Fruit fly (Drosophila melanogaster) whole organism, embryonic: Measurements from ENCODE around the gene CG14667.
A peak's percentile ranks its signal among the peaks of the same experiment; 100 is the strongest.

Experiments
- CG10654 ChIP-seq: fragments of 200-800 bp; sonication (Bioruptor generic); optimal IDR thresholded peaks from 2 replicates; lab custom pipeline; 2016; ENCODE audit warnings: missing biosample characterization, missing genetic modification characterization
- CG10979 ChIP-seq: fragments of 200-800 bp; sonication (Bioruptor generic); optimal IDR thresholded peaks from 2 replicates; lab custom pipeline; 2018; ENCODE audit warnings: missing biosample characterization, mild to moderate bottlenecking, missing genetic modification characterization, moderate library complexity
- CG11247 ChIP-seq: fragments of 200-800 bp; sonication (Bioruptor generic); IDR thresholded peaks from 2 replicates; pipeline ENCODE4 v1.3.6; 2022; ENCODE audit warnings: missing biosample characterization, missing genetic modification characterization
- CG11560 ChIP-seq: fragments of 200-800 bp; sonication (Bioruptor generic); IDR thresholded peaks from 3 replicates; pipeline ENCODE4 v1.3.6; 2022; ENCODE audit warnings: missing biosample characterization, missing genetic modification characterization
- CG11723 ChIP-seq: fragments of 200-800 bp; sonication (Bioruptor generic); optimal IDR thresholded peaks from 2 replicates; lab custom pipeline; 2017; ENCODE audit warnings: missing biosample characterization, mild to moderate bottlenecking, missing genetic modification characterization
- CG12299 ChIP-seq: fragments of 200-800 bp; sonication (Bioruptor generic); optimal IDR thresholded peaks from 2 replicates; lab custom pipeline; 2018; ENCODE audit warnings: missing biosample characterization, mild to moderate bottlenecking, missing genetic modification characterization
- CG14965 ChIP-seq: fragments of 200-800 bp; sonication (Bioruptor generic); optimal IDR thresholded peaks from 2 replicates; lab custom pipeline; 2016; ENCODE audit warnings: missing biosample characterization, missing genetic modification characterization, borderline replicate concordance
- CG15696 ChIP-seq: fragments of 200-800 bp; sonication (Bioruptor generic); optimal IDR thresholded peaks from 2 replicates; lab custom pipeline; 2019; ENCODE audit warnings: missing biosample characterization, mild to moderate bottlenecking, missing genetic modification characterization, moderate library complexity
- CG31441 ChIP-seq: fragments of 200-800 bp; sonication (Bioruptor generic); IDR thresholded peaks from 2 replicates; pipeline ENCODE4 v1.3.6; 2022; ENCODE audit warnings: missing biosample characterization, missing genetic modification characterization
- CG5180 ChIP-seq: fragments of 200-800 bp; sonication (Bioruptor generic); optimal IDR thresholded peaks from 3 replicates; lab custom pipeline; 2017; ENCODE audit warnings: missing biosample characterization, missing genetic modification characterization, mild to moderate bottlenecking, moderate library complexity, missing genetic modification reagents
- CG5245 ChIP-seq: fragments of 200-800 bp; sonication (Bioruptor generic); optimal IDR thresholded peaks from 3 replicates; lab custom pipeline; 2016; ENCODE audit warnings: missing biosample characterization, missing genetic modification characterization
- CG6854 ChIP-seq: fragments of 200-800 bp; sonication (Bioruptor generic); optimal IDR thresholded peaks from 3 replicates; lab custom pipeline; 2017; ENCODE audit warnings: missing biosample characterization, mild to moderate bottlenecking, missing genetic modification characterization
- CG7556 ChIP-seq: fragments of 200-800 bp; sonication (Bioruptor generic); optimal IDR thresholded peaks from 2 replicates; lab custom pipeline; 2017; ENCODE audit warnings: missing biosample characterization, mild to moderate bottlenecking, missing genetic modification characterization
- CG7786 ChIP-seq: fragments of 200-800 bp; sonication (Bioruptor generic); optimal IDR thresholded peaks from 2 replicates; lab custom pipeline; 2016; ENCODE audit warnings: missing biosample characterization, missing genetic modification characterization
- CG8089 ChIP-seq: fragments of 200-800 bp; sonication (Bioruptor generic); optimal IDR thresholded peaks from 3 replicates; lab custom pipeline; 2016; ENCODE audit warnings: missing biosample characterization, missing genetic modification characterization
- CG8388 ChIP-seq: fragments of 200-800 bp; sonication (Bioruptor generic); optimal IDR thresholded peaks from 2 replicates; lab custom pipeline; 2019; ENCODE audit warnings: missing biosample characterization, mild to moderate bottlenecking, missing genetic modification characterization, moderate library complexity
- CG8478 ChIP-seq: fragments of >200 bp; optimal IDR thresholded peaks from 2 replicates; lab custom pipeline; 2018
- CG8944 ChIP-seq: fragments of 200-800 bp; sonication (Bioruptor generic); optimal IDR thresholded peaks from 3 replicates; lab custom pipeline; 2016; ENCODE audit warnings: missing biosample characterization, missing genetic modification characterization
- CG9797 ChIP-seq: fragments of 200-800 bp; sonication (Bioruptor generic); optimal IDR thresholded peaks from 3 replicates; lab custom pipeline; 2018; ENCODE audit warnings: missing biosample characterization, mild to moderate bottlenecking, missing genetic modification characterization
- CG9817 ChIP-seq: fragments of 200-800 bp; sonication (Bioruptor generic); optimal IDR thresholded peaks from 2 replicates; lab custom pipeline; 2018; ENCODE audit warnings: missing biosample characterization, mild to moderate bottlenecking, missing genetic modification characterization, moderate library complexity
- Drgx ChIP-seq: fragments of 200-800 bp; sonication (Bioruptor generic); IDR thresholded peaks from 2 replicates; pipeline ENCODE4 v1.3.6; 2022; ENCODE audit warnings: missing biosample characterization, missing genetic modification characterization
- Hr3 ChIP-seq: fragments of 200-800 bp; sonication (Bioruptor generic); optimal IDR thresholded peaks from 3 replicates; lab custom pipeline; 2016; ENCODE audit warnings: missing biosample characterization, missing genetic modification characterization
- Jarid2 ChIP-seq: fragments of 200-800 bp; sonication (Bioruptor generic); optimal IDR thresholded peaks from 3 replicates; lab custom pipeline; 2017; ENCODE audit warnings: mild to moderate bottlenecking, missing biosample characterization, missing genetic modification reagents, missing genetic modification characterization
- NfI ChIP-seq: fragments of 200-800 bp; sonication (Bioruptor generic); optimal IDR thresholded peaks from 3 replicates; lab custom pipeline; 2018; ENCODE audit warnings: missing biosample characterization, mild to moderate bottlenecking, missing genetic modification characterization, moderate library complexity
- Oaz ChIP-seq: fragments of 200-800 bp; sonication (Bioruptor generic); IDR thresholded peaks from 2 replicates; pipeline ENCODE4 v1.3.6; 2022; ENCODE audit warnings: missing biosample characterization, missing genetic modification characterization
- Poxn ChIP-seq: fragments of 200-800 bp; sonication (Bioruptor generic); IDR thresholded peaks from 2 replicates; pipeline ENCODE4 v1.3.6; 2022; ENCODE audit warnings: missing biosample characterization, missing genetic modification characterization
- Sin3A ChIP-seq: fragments of >200 bp; optimal IDR thresholded peaks from 2 replicates; lab custom pipeline; 2018
- Six4 ChIP-seq: fragments of 200-800 bp; sonication (Bioruptor generic); optimal IDR thresholded peaks from 2 replicates; lab custom pipeline; 2016; ENCODE audit warnings: missing biosample characterization, missing genetic modification characterization
- Sox100B ChIP-seq: fragments of 200-800 bp; sonication (Bioruptor generic); optimal IDR thresholded peaks from 3 replicates; lab custom pipeline; 2018; ENCODE audit warnings: missing biosample characterization, mild to moderate bottlenecking, missing genetic modification characterization
- ab ChIP-seq: fragments of 200-800 bp; sonication (Bioruptor generic); optimal IDR thresholded peaks from 2 replicates; lab custom pipeline; 2016; ENCODE audit warnings: missing biosample characterization, missing genetic modification characterization
- al ChIP-seq: fragments of 200-800 bp; sonication (Bioruptor generic); IDR thresholded peaks from 2 replicates; pipeline ENCODE4 v1.3.6; 2022; ENCODE audit warnings: missing biosample characterization, missing genetic modification characterization
- amos ChIP-seq: fragments of 200-800 bp; sonication (Bioruptor generic); IDR thresholded peaks from 2 replicates; pipeline ENCODE4 v1.3.6; 2022; ENCODE audit warnings: missing biosample characterization, missing genetic modification characterization; ENCODE audit not compliant: partially characterized antibody
- ap ChIP-seq: fragments of 200-800 bp; sonication (Bioruptor generic); IDR thresholded peaks from 2 replicates; pipeline ENCODE4 v1.3.6; 2022; ENCODE audit warnings: missing biosample characterization, missing genetic modification characterization
- ase ChIP-seq: fragments of 200-800 bp; sonication (Bioruptor generic); IDR thresholded peaks from 3 replicates; pipeline ENCODE4 v1.3.6; 2022; ENCODE audit warnings: missing biosample characterization, missing genetic modification characterization
- chinmo ChIP-seq: fragments of 200-800 bp; sonication (Bioruptor generic); IDR thresholded peaks from 4 replicates; pipeline ENCODE4 v1.3.6; 2022; ENCODE audit warnings: missing biosample characterization, missing genetic modification characterization; ENCODE audit not compliant: partially characterized antibody
- crp ChIP-seq, 2 experiments: fragments of 200-800 bp; sonication (Bioruptor generic); optimal IDR thresholded peaks; 2 replicates in 1 of 2; 3 replicates in 1 of 2; lab custom pipeline; 2017; ENCODE audit warnings: missing biosample characterization in 2 of 2, missing genetic modification characterization in 2 of 2, mild to moderate bottlenecking in 1 of 2, moderate library complexity in 1 of 2
- dimm ChIP-seq: fragments of 200-800 bp; sonication (Bioruptor generic); IDR thresholded peaks from 2 replicates; pipeline ENCODE4 v1.3.6; 2022; ENCODE audit warnings: missing biosample characterization, missing genetic modification characterization
- fd3F ChIP-seq: fragments of 200-800 bp; sonication (Bioruptor generic); optimal IDR thresholded peaks from 2 replicates; lab custom pipeline; 2018; ENCODE audit warnings: missing biosample characterization, mild to moderate bottlenecking, missing genetic modification characterization, moderate library complexity
- fru ChIP-seq: fragments of >200 bp; optimal IDR thresholded peaks from 2 replicates; lab custom pipeline; 2017
- fu2 ChIP-seq: fragments of 200-800 bp; sonication (Bioruptor generic); optimal IDR thresholded peaks from 2 replicates; lab custom pipeline; 2016; ENCODE audit warnings: missing biosample characterization, missing genetic modification characterization
- gsb-n ChIP-seq: fragments of 200-800 bp; sonication (Bioruptor generic); optimal IDR thresholded peaks from 3 replicates; lab custom pipeline; 2018; ENCODE audit warnings: missing biosample characterization, mild to moderate bottlenecking, missing genetic modification characterization
- klu ChIP-seq: fragments of 200-800 bp; sonication (Bioruptor generic); IDR thresholded peaks from 2 replicates; pipeline ENCODE4 v1.3.6; 2022; ENCODE audit warnings: missing biosample characterization, missing genetic modification characterization
- knrl ChIP-seq: fragments of 200-800 bp; sonication (Bioruptor generic); IDR thresholded peaks from 3 replicates; pipeline ENCODE4 v1.3.6; 2022; ENCODE audit warnings: missing biosample characterization, missing genetic modification characterization; ENCODE audit not compliant: partially characterized antibody
- ro ChIP-seq: fragments of 200-800 bp; sonication (Bioruptor generic); IDR thresholded peaks from 2 replicates; pipeline ENCODE4 v1.3.6; 2022; ENCODE audit warnings: missing biosample characterization, missing genetic modification characterization
- sisA ChIP-seq: fragments of 200-800 bp; sonication (Bioruptor generic); IDR thresholded peaks from 2 replicates; pipeline ENCODE4 v1.3.6; 2022; ENCODE audit warnings: missing biosample characterization, missing genetic modification characterization
- sob ChIP-seq: fragments of 200-800 bp; sonication (Bioruptor generic); IDR thresholded peaks from 2 replicates; pipeline ENCODE4 v1.3.6; 2022; ENCODE audit warnings: missing biosample characterization, missing genetic modification characterization
- sqz ChIP-seq: fragments of 200-800 bp; sonication (Bioruptor generic); optimal IDR thresholded peaks from 3 replicates; lab custom pipeline; 2018; ENCODE audit warnings: missing biosample characterization, mild to moderate bottlenecking, missing genetic modification characterization
- ssp ChIP-seq: fragments of 200-800 bp; sonication (Bioruptor generic); IDR thresholded peaks from 2 replicates; pipeline ENCODE4 v1.3.6; 2022; ENCODE audit warnings: missing biosample characterization, missing genetic modification characterization
- vvl ChIP-seq: fragments of 200-800 bp; sonication (Bioruptor generic); IDR thresholded peaks from 2 replicates; pipeline ENCODE4 v1.3.6; 2022; ENCODE audit warnings: missing biosample characterization, missing genetic modification characterization
- zen2 ChIP-seq: fragments of 200-800 bp; sonication (Bioruptor generic); IDR thresholded peaks from 3 replicates; pipeline ENCODE4 v1.3.6; 2022; ENCODE audit warnings: missing biosample characterization, missing genetic modification characterization; ENCODE audit not compliant: partially characterized antibody
- zf30C ChIP-seq: fragments of 200-800 bp; sonication (Bioruptor generic); optimal IDR thresholded peaks from 3 replicates; lab custom pipeline; 2018; ENCODE audit warnings: missing biosample characterization, mild to moderate bottlenecking, missing genetic modification characterization

CG14667 gene

DNA sequence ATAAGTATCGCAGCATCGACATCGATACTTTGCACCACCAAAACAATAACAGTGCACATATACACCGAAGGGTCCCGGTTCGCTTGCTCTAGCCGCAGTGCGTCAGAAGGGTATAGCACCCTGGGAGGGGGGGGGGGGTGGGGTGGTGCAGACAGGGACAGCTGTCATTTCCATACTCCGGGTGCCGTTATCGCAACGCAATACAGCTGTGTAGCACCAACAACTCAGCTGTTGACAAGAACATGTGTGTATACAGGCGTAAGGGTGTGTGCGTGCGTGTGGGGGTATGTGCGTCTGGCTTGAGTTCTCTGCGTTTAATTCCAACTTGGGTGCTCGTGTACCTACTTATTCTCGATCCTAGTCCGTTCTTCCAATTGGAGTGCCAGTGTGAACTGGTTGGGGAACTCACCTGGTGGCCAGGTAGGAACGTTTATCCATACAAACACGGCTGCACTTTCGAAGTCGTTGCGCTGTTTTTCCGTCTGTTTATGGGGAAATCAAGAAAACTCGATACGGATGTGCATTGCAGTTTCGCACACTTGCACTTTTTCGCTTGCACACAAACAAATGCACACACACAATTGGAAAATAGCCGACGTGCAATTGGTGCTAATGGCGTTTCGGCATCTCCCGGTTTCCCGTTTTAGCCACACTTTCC, 7.2 kb upstream of the CG14667 start (continued):
- TF ChIP-seq Drgx (GFP tag; lab: Robert Waterston, UW): peak; percentile 24; the same call in 1 of the 2 replicates
- TF ChIP-seq vvl (GFP tag; lab: Robert Waterston, UW): peak; percentile 12; the same call in 1 of the 2 replicates
- TF ChIP-seq ro (GFP tag; lab: Robert Waterston, UW): no peak
- no peak for TF ChIP-seq CG7786
- TF ChIP-seq gsb-n (tag; lab: Kevin White, UChicago): no peak
- no peak for TF ChIP-seq CG8388 (GFP tag; lab: Kevin White, UChicago)
- peak in 1 of 2 experiments; percentile 85 for TF ChIP-seq crp (GFP tag; optimal IDR thresholded peaks at IDR 0.05; lab: Kevin White, UChicago)
- peak; percentile 6 for TF ChIP-seq CG7556 (GFP tag; lab: Kevin White, UChicago)
- no peak for TF ChIP-seq Hr3 (GFP tag; lab: Kevin White, UChicago)
- peak; percentile 0 for TF ChIP-seq CG5180 (GFP tag; lab: Kevin White, UChicago)
- TF ChIP-seq Poxn: no peak
- TF ChIP-seq CG14965 (GFP tag; lab: Kevin White, UChicago): no peak
- TF ChIP-seq Sox100B (GFP tag; lab: Kevin White, UChicago): no peak
- TF ChIP-seq dimm (GFP tag; lab: Robert Waterston, UW): no peak
- no peak for TF ChIP-seq CG10979 (tag; lab: Kevin White, UChicago)
- TF ChIP-seq ssp (GFP tag; lab: Robert Waterston, UW): no peak
- peak; percentile 38; the same call in 1 of the 2 replicates for TF ChIP-seq sob
- TF ChIP-seq ase (GFP tag; lab: Robert Waterston, UW): no peak; the same call in 2 of the 3 replicates
- TF ChIP-seq zen2 (GFP tag; lab: Robert Waterston, UW): peak; percentile 52; the same call in 2 of the 3 replicates
- TF ChIP-seq chinmo: no peak; the same call in 3 of the 4 replicates
- no peak for TF ChIP-seq klu (GFP tag; lab: Robert Waterston, UW)
- no peak for TF ChIP-seq fru (lab: Kevin White, UChicago)
- TF ChIP-seq sqz (GFP tag; lab: Kevin White, UChicago): peak; percentile 13
- peak; percentile 24; the same call in 1 of the 2 replicates for TF ChIP-seq amos (GFP tag; lab: Robert Waterston, UW)
- TF ChIP-seq CG10654 (GFP tag; lab: Kevin White, UChicago): no peak
- TF ChIP-seq CG11723 (GFP tag; lab: Kevin White, UChicago): no peak
- TF ChIP-seq CG31441 (GFP tag; lab: Robert Waterston, UW): no peak
- no peak for TF ChIP-seq Sin3A (lab: Kevin White, UChicago)
- no peak for TF ChIP-seq knrl (GFP tag; lab: Robert Waterston, UW)
- no peak for TF ChIP-seq CG8089
- no peak for TF ChIP-seq CG5245 (GFP tag; lab: Kevin White, UChicago)
- TF ChIP-seq NfI: no peak
- no peak for TF ChIP-seq al (GFP tag; lab: Robert Waterston, UW)
- TF ChIP-seq Six4 (GFP tag; lab: Kevin White, UChicago): no peak
- peak; percentile 7 for TF ChIP-seq CG9817 (tag; lab: Kevin White, UChicago)
- TF ChIP-seq ab: no peak
- no peak for TF ChIP-seq Jarid2 (GFP tag; lab: Kevin White, UChicago)
- TF ChIP-seq fu2 (GFP tag; lab: Kevin White, UChicago): no peak
- TF ChIP-seq fd3F (GFP tag; lab: Kevin White, UChicago): no peak
- no peak for TF ChIP-seq CG15696 (tag; lab: Kevin White, UChicago)
- no peak for TF ChIP-seq CG11560 (tag; lab: Robert Waterston, UW)
- no peak for TF ChIP-seq ap (GFP tag; lab: Robert Waterston, UW)
- TF ChIP-seq CG8478: no peak
- TF ChIP-seq CG6854 (GFP tag; lab: Kevin White, UChicago): no peak
- TF ChIP-seq CG8944 (GFP tag; lab: Kevin White, UChicago): no peak
- peak; percentile 30 for TF ChIP-seq zf30C (GFP tag; lab: Kevin White, UChicago)
- no peak for TF ChIP-seq CG11247 (GFP tag; lab: Robert Waterston, UW)
- TF ChIP-seq CG9797 (GFP tag; lab: Kevin White, UChicago): no peak
- TF ChIP-seq sisA (GFP tag; lab: Robert Waterston, UW): no peak
- TF ChIP-seq CG12299 (tag; lab: Kevin White, UChicago): no peak
- no peak for TF ChIP-seq Oaz (GFP tag; lab: Robert Waterston, UW)
